Fruit fly (Drosophila melanogaster) S2 (cell line): Measurements from ENCODE around the gene Crtc.

Experiments
- CG8478 ChIP-seq: fragments of >200 bp; optimal IDR thresholded peaks from 2 replicates; lab custom pipeline; 2018
- CTCF ChIP-seq, 2 experiments: fragments of >200 bp; optimal IDR thresholded peaks; 2 replicates each; lab custom pipeline; 2018

DNA sequence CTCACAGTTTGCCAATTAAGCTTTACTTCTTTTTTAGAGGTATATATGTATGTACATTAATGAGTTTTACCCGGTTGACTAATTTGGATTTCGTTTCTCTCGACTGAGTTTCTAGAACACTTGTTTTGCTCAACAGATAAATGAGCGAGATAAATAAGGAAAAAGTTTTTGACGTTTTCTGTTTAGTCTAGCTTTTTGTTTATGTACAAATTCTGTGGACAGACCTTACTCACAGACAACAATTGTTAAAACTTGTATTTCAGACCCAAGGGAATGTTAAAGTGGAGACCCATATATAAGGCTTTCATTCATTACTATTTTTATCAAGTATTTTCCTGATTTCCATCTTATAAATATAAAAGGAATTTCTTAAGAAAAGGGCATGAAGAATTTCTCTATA lies 44.0 kb downstream of the Crtc start:
- TF ChIP-seq CG8478: no peak
- no peak for TF ChIP-seq CTCF (optimal IDR thresholded peaks at IDR 0.05; lab: Kevin White, UChicago)
